Worm (Caenorhabditis elegans) whole organism, mixed stage, embryonic: ENCODE measurements around the gene F31E8.5.

Experiments used
- M03D4.4 ChIP-seq: sonication (generic microtip); optimal IDR thresholded peaks from 2 replicates; lab custom pipeline; 2017; ENCODE audit warnings: mild to moderate bottlenecking, missing genetic modification characterization, missing compliant biosample characterization
- bed-3 ChIP-seq: fragments of 200-800 bp; sonication (Bioruptor generic); optimal IDR thresholded peaks from 3 replicates; lab custom pipeline; 2018; ENCODE audit warnings: mild to moderate bottlenecking, missing genetic modification characterization, moderate library complexity, missing compliant biosample characterization
- blmp-1 ChIP-seq: fragments of 150-350 bp; optimal IDR thresholded peaks from 2 replicates; lab custom pipeline; 2014; ENCODE audit warnings: missing biosample characterization, missing genetic modification characterization
- ceh-39 ChIP-seq: fragments of 150-350 bp; optimal IDR thresholded peaks from 2 replicates; lab custom pipeline; 2014; ENCODE audit warnings: missing biosample characterization, missing genetic modification characterization
- ceh-43 ChIP-seq: fragments of 200-800 bp; sonication (Bioruptor generic); optimal IDR thresholded peaks from 2 replicates; lab custom pipeline; 2018; ENCODE audit warnings: mild to moderate bottlenecking, missing genetic modification characterization, moderate library complexity, missing compliant biosample characterization
- ceh-83 ChIP-seq: fragments of 200-800 bp; sonication (Bioruptor generic); optimal IDR thresholded peaks from 2 replicates; lab custom pipeline; 2018; ENCODE audit warnings: mild to moderate bottlenecking, missing genetic modification characterization, missing compliant biosample characterization
- ces-1 ChIP-seq: fragments of 150-350 bp; optimal IDR thresholded peaks from 2 replicates; lab custom pipeline; 2014; ENCODE audit warnings: missing biosample characterization, missing genetic modification reagents, missing genetic modification characterization
- cnd-1 ChIP-seq: fragments of 200-800 bp; sonication (Bioruptor generic); optimal IDR thresholded peaks from 2 replicates; lab custom pipeline; 2018; ENCODE audit warnings: mild to moderate bottlenecking, missing genetic modification characterization, missing compliant biosample characterization
- elt-1 ChIP-seq: sonication (generic microtip); optimal IDR thresholded peaks from 2 replicates; lab custom pipeline; 2017; ENCODE audit warnings: missing genetic modification characterization, mild to moderate bottlenecking, missing compliant biosample characterization, antibody characterized with exemption, moderate library complexity, borderline replicate concordance; ENCODE audit not compliant: insufficient read depth
- elt-3 ChIP-seq: fragments of 150-350 bp; optimal IDR thresholded peaks from 2 replicates; lab custom pipeline; 2014; ENCODE audit warnings: missing biosample characterization, missing genetic modification characterization
- flh-1 ChIP-seq: fragments of 200-800 bp; sonication (Bioruptor generic); optimal IDR thresholded peaks from 2 replicates; lab custom pipeline; 2018; ENCODE audit warnings: mild to moderate bottlenecking, missing genetic modification characterization, moderate library complexity, missing compliant biosample characterization
- ham-2 ChIP-seq: fragments of 200-800 bp; sonication (Bioruptor generic); optimal IDR thresholded peaks from 2 replicates; lab custom pipeline; 2018; ENCODE audit warnings: mild to moderate bottlenecking, missing genetic modification characterization, missing compliant biosample characterization
- lin-13 ChIP-seq: fragments of 150-350 bp; optimal IDR thresholded peaks from 2 replicates; lab custom pipeline; 2014; ENCODE audit warnings: missing biosample characterization, missing genetic modification characterization
- lsy-2 ChIP-seq: fragments of 150-350 bp; optimal IDR thresholded peaks from 2 replicates; lab custom pipeline; 2014; ENCODE audit warnings: missing biosample characterization, missing genetic modification characterization
- mab-5 ChIP-seq: fragments of 150-350 bp; optimal IDR thresholded peaks from 2 replicates; lab custom pipeline; 2014; ENCODE audit warnings: missing biosample characterization, missing genetic modification characterization
- mep-1 ChIP-seq: fragments of 150-350 bp; optimal IDR thresholded peaks from 2 replicates; lab custom pipeline; 2017; ENCODE audit warnings: missing biosample characterization, missing genetic modification reagents, missing genetic modification characterization, inconsistent platforms
- mls-2 ChIP-seq: sonication (generic microtip); optimal IDR thresholded peaks from 2 replicates; lab custom pipeline; 2016; ENCODE audit warnings: mild to moderate bottlenecking, missing genetic modification characterization, moderate library complexity, missing compliant biosample characterization
- nhr-12 ChIP-seq: fragments of 150-350 bp; optimal IDR thresholded peaks from 2 replicates; lab custom pipeline; 2014; ENCODE audit warnings: missing biosample characterization, missing genetic modification characterization
- nhr-2 ChIP-seq: fragments of 150-350 bp; optimal IDR thresholded peaks from 2 replicates; lab custom pipeline; 2014; ENCODE audit warnings: missing biosample characterization, missing genetic modification characterization
- nhr-237 ChIP-seq: fragments of 150-350 bp; optimal IDR thresholded peaks from 2 replicates; lab custom pipeline; 2014; ENCODE audit warnings: missing biosample characterization, missing genetic modification characterization
- nhr-76 ChIP-seq: sonication (generic microtip); optimal IDR thresholded peaks from 2 replicates; lab custom pipeline; 2017; ENCODE audit warnings: missing biosample characterization, missing genetic modification characterization
- pha-4 ChIP-seq: fragments of 150-350 bp; optimal IDR thresholded peaks from 2 replicates; lab custom pipeline; 2018; ENCODE audit warnings: missing biosample characterization, missing genetic modification reagents, missing genetic modification characterization
- snpc-4 ChIP-seq: fragments of 150-350 bp; optimal IDR thresholded peaks from 2 replicates; lab custom pipeline; 2014; ENCODE audit warnings: missing biosample characterization, missing genetic modification characterization
- sptf-1 ChIP-seq: sonication (generic microtip); optimal IDR thresholded peaks from 2 replicates; lab custom pipeline; 2017; ENCODE audit warnings: mild to moderate bottlenecking, missing genetic modification characterization, moderate library complexity, missing compliant biosample characterization
- tbx-8 ChIP-seq: fragments of 200-800 bp; sonication (Bioruptor generic); optimal IDR thresholded peaks from 2 replicates; lab custom pipeline; 2018; ENCODE audit warnings: mild to moderate bottlenecking, missing genetic modification characterization, moderate library complexity, missing compliant biosample characterization
- unc-120 ChIP-seq: sonication (generic microtip); optimal IDR thresholded peaks from 2 replicates; lab custom pipeline; 2017; ENCODE audit warnings: missing genetic modification characterization, missing compliant biosample characterization; ENCODE audit not compliant: poor library complexity, severe bottlenecking
- unc-39 ChIP-seq: fragments of 150-350 bp; optimal IDR thresholded peaks from 2 replicates; lab custom pipeline; 2014; ENCODE audit warnings: missing biosample characterization, missing genetic modification characterization
- zip-8 ChIP-seq: fragments of 150-350 bp; optimal IDR thresholded peaks from 2 replicates; lab custom pipeline; 2014; ENCODE audit warnings: missing biosample characterization, missing genetic modification characterization
- ztf-11 ChIP-seq: fragments of 150-350 bp; optimal IDR thresholded peaks from 2 replicates; lab custom pipeline; 2014; ENCODE audit warnings: missing biosample characterization, missing genetic modification characterization

Gene F31E8.5

DNA sequence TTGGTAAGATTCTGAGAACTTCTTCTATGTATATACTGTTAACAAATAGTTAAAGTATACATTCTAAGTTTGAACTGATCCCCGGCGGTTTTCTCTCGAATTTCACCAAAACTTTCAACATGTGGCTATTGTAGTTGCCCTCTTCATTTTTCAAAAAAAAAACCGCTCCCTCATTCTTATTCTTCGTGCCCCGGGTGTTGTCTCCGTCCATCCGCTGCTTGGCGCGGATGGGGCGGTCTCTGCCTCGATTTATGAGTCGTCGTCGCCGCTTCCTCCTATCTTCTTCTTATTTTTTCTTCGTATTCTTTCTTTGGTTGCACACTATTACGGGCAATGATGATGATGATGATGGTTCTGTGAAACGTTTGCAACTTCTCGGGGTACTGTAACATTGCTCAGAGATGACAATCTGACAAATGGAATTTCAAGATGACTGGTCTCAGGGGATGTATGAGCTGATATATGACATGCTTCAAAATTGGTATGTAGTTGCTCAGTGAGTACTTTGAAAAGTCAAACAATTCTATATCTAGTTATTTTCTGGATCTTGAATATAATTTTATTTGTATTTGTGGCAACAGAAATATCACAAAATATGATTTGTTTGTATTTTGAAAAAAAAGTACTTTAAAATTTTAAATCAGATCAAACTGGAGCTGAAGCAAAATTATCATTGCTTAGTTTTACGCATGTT is 13.4 kb upstream of the F31E8.5 start:
- no peak for TF ChIP-seq pha-4 (tag; lab: Kevin White, UChicago)
- no peak for TF ChIP-seq mls-2 (tag; lab: Kevin White, UChicago)
- TF ChIP-seq cnd-1: no peak
- no peak for TF ChIP-seq M03D4.4
- TF ChIP-seq lsy-2: no peak
- no peak for TF ChIP-seq zip-8 (tag; lab: Kevin White, UChicago)
- no peak for TF ChIP-seq elt-3 (tag; lab: Kevin White, UChicago)
- no peak for TF ChIP-seq elt-1 (tag; lab: Kevin White, UChicago)
- no peak for TF ChIP-seq nhr-2 (tag; lab: Kevin White, UChicago)
- TF ChIP-seq ham-2 (GFP tag; lab: Kevin White, UChicago): no peak
- no peak for TF ChIP-seq ces-1 (GFP tag; lab: Kevin White, UChicago)
- TF ChIP-seq tbx-8 (GFP tag; lab: Kevin White, UChicago): no peak
- TF ChIP-seq flh-1 (GFP tag; lab: Kevin White, UChicago): no peak
- no peak for TF ChIP-seq ceh-39
- no peak for TF ChIP-seq nhr-237
- TF ChIP-seq mep-1 (tag; lab: Kevin White, UChicago): no peak
- TF ChIP-seq nhr-12: no peak
- no peak for TF ChIP-seq snpc-4 (tag; lab: Kevin White, UChicago)
- TF ChIP-seq, all 35 proteins: peak for 0

DNA sequence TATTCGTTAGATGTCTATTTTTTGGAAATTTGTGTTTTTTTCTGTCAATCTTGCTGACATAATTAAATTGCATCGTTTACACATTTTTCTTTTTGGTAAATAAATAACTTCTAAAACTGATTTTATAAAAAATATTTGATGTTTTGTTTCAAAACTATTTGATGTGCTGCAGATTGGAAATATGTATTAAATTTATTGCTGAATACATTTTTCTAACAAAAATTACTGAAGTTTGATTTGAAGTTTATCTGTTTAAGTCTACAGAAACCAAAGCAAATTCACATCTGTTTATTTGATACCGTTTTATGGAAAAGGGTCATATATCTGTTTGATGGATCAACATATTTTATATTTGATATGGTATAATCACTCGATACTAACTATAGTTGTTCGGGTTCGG is 9.3 kb upstream of the F31E8.5 start:
- TF ChIP-seq unc-120 (tag; lab: Kevin White, UChicago) (no peak), sptf-1 (no peak)

DNA sequence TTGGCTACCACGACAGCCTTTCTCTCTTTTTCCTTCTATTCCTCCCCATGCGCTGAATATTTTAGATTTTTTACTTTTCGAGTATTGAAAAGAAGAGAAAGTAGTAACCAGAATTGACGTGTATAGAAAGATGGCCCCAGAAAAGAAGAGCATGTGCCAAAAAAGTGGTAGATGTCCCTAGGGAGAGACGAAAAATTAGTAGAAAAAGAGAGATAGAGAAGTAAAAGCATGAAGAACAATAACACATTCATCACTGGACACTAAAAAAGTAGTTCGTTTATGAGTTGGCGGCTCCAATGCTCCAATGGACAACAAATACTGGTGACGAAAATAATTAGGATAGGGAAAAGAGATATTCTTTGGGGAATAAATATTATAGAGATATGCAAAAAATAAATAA is 5.5 kb upstream of the F31E8.5 start:
- TF ChIP-seq nhr-237: no peak
- TF ChIP-seq ces-1 (GFP tag; lab: Kevin White, UChicago): peak; percentile 51
- no peak for TF ChIP-seq cnd-1
- TF ChIP-seq, all 35 proteins: peak for 1

DNA sequence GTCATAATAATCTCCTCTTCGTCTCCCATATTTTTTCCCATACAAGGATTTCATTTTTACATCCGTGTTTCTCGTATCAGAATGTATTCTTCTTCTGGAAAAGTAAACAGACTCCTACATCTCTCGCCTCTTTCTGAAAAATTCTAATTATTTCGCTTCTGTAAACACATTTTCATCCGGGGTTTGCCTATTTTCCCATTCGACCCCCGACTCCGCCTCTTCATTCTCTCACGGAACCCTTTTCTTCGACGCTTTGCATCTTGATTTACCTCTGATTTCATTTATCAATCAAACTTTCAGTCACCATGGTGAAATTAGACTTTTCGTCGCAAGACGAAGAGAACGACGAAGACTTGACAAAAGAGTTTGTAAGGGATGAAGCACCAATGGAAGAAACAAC is 3.6 kb upstream of the F31E8.5 start, which contains the start of gene snt-1:
snt-1 (plus strand) TSS at position 301 of the 400 bp plus-strand sequence.
- TF ChIP-seq mep-1 (tag; lab: Kevin White, UChicago) (no peak), ces-1 (GFP tag; lab: Kevin White, UChicago) (peak; percentile 25)
- TF ChIP-seq, all 35 proteins: peak for 1

DNA sequence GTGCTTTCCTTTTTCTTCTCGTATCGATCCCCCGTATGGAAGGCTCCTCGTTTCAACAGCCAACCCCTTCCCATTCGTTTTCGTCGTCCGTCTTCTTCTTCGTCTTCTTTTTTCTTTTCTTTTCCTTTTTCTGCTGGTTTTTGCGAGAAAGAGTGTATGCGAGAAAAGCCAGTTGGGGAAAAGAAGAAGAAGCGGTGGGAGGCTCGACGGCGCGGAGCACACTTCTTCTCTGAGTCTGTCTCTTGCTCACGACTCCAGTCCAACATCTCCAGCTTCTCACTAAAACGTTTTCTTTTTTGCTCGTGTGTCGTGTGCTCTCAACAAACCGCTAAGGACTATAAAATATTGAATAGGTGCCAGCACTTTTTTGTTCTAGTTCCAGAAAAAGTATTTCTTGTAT is 1.5 kb upstream of the F31E8.5 start:
- no peak for TF ChIP-seq nhr-12
- no peak for TF ChIP-seq snpc-4 (tag; lab: Kevin White, UChicago)
- no peak for TF ChIP-seq mls-2 (tag; lab: Kevin White, UChicago)
- no peak for TF ChIP-seq ztf-11 (tag; lab: Kevin White, UChicago)
- TF ChIP-seq ceh-39: no peak
- no peak for TF ChIP-seq tbx-8 (GFP tag; lab: Kevin White, UChicago)
- no peak for TF ChIP-seq nhr-76
- TF ChIP-seq elt-3 (tag; lab: Kevin White, UChicago): no peak
- TF ChIP-seq bed-3 (GFP tag; lab: Kevin White, UChicago): no peak
- no peak for TF ChIP-seq M03D4.4
- no peak for TF ChIP-seq ceh-43
- TF ChIP-seq ceh-83 (GFP tag; lab: Kevin White, UChicago): no peak
- TF ChIP-seq sptf-1: no peak
- TF ChIP-seq lsy-2: no peak
- TF ChIP-seq lin-13 (tag; lab: Kevin White, UChicago): no peak
- no peak for TF ChIP-seq mab-5 (tag; lab: Kevin White, UChicago)
- no peak for TF ChIP-seq blmp-1
- no peak for TF ChIP-seq pha-4 (tag; lab: Kevin White, UChicago)
- TF ChIP-seq ham-2 (GFP tag; lab: Kevin White, UChicago): no peak
- no peak for TF ChIP-seq unc-39

DNA sequence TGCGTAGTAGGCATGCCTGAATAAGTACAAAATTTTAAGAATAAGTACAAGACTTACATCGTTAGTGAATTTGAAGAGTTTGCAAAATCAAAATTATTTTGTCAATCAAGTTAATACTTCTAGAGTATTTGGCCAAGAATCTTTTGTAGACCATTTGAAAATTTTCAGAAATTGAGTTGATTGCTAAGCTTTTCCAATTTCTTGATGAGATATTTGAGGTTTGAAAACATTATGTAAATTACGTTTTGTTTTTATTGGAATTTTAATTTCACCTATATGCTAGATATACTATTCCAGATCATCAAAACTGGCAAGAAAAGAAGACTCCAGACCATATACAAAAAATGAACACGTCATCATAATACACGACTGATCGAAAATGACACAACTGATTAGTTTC is 4.0 kb downstream of the F31E8.5 start, which contains the start of gene tab-1:
tab-1 (plus strand) TSS at position 301 of the 400 bp plus-strand sequence.
- no peak for TF ChIP-seq cnd-1
- no peak for TF ChIP-seq elt-1 (tag; lab: Kevin White, UChicago)
- no peak for TF ChIP-seq lsy-2
- no peak for TF ChIP-seq ham-2 (GFP tag; lab: Kevin White, UChicago)
